Worm (Caenorhabditis elegans): ENCODE results near the gene acs-1.

- TF ChIP-seq dao-5 (tag; optimal IDR thresholded peaks at IDR 0.05) (peak; percentile 26), him-1 (tag; optimal IDR thresholded peaks at IDR 0.05) (no peak)
Measured at ce11 chrV:6551707-6552390, 27.1 kb downstream of the acs-1 start, which contains the start of gene twk-10.

Data from whole organism, L4/young adult.